Worm (Caenorhabditis elegans): Measurements from ENCODE around the gene aex-2.

DNA sequence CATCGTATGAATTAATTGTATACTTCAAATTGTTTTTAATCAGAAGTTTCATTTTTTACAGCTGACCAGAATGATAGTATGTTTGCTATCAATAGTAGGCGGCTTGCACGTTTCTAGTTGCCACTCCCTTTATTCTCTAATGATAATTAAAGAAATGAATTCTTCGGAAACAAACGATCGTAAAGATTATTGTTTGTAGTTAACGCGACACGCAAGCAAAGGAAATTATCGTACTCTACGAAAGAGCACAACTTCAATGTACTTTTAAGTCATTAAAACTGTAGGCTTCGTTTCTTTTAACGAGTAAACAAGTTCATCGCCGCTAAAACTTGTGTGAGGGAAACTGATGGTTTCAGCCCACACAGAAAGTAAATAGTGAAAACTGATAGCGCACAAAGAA is 26.5 kb upstream of the aex-2 start:
- TF ChIP-seq ztf-11 (tag; optimal IDR thresholded peaks at IDR 0.05): no peak
- no peak for TF ChIP-seq unc-86 (tag; optimal IDR thresholded peaks at IDR 0.05)
- no peak for TF ChIP-seq dpl-1 (GFP tag; optimal IDR thresholded peaks at IDR 0.05)
- TF ChIP-seq efl-3 (GFP tag; optimal IDR thresholded peaks at IDR 0.05): no peak
- TF ChIP-seq C04F5.9 (tag; optimal IDR thresholded peaks at IDR 0.05): no peak
- TF ChIP-seq ces-1 (GFP tag; optimal IDR thresholded peaks at IDR 0.05): no peak
- TF ChIP-seq aha-1 (tag; optimal IDR thresholded peaks at IDR 0.05): no peak
- no peak for TF ChIP-seq ceh-82 (tag; optimal IDR thresholded peaks at IDR 0.05)
- TF ChIP-seq ama-1 (optimal IDR thresholded peaks at IDR 0.05): no peak
- no peak for TF ChIP-seq ceh-8 (GFP tag; optimal IDR thresholded peaks at IDR 0.05)
- no peak for TF ChIP-seq nhr-237 (tag; optimal IDR thresholded peaks at IDR 0.05)
